Worm (Caenorhabditis elegans) whole organism, L4/young adult: ENCODE data around the gene F46B3.15.

Experiments
- W03F9.2 ChIP-seq: fragments of 150-350 bp; optimal IDR thresholded peaks from 2 replicates; lab custom pipeline; 2014; ENCODE audit warnings: missing biosample characterization, missing genetic modification characterization
- him-1 ChIP-seq: sonication (generic microtip); optimal IDR thresholded peaks from 2 replicates; lab custom pipeline; 2016; ENCODE audit warnings: missing genotype, missing genetic modification reagents, missing genetic modification characterization, missing compliant biosample characterization

DNA sequence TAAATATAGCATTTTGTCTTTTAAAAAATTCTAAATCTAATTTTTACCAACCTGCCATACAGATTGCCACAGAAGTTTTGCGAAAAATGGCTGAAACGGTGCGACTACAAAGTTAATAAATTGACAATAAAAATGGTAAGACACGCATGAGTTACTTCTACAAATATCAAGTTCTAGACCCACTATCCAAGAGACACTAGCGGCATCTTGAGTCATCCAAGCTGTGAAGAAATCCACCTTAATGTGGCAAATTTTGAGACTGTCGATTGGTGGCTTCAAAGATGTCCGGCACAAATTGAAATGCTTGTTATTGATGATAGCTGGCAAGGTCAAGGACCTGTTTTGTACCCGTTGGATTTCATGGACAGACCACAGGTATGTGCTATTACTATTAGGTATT lies 811 bp upstream of the F46B3.15 start, which contains the start of gene F46B3.16:
- no peak for TF ChIP-seq him-1 (tag; lab: Kevin White, UChicago)
- no peak for TF ChIP-seq W03F9.2 (tag; lab: Kevin White, UChicago)
